Worm (Caenorhabditis elegans) whole organism, L3 larva: ENCODE measurements around the gene F22F7.4.

ENCODE experiments used
- ama-1 ChIP-seq: fragments of 150-350 bp; optimal IDR thresholded peaks from 2 replicates; lab custom pipeline; 2018
- ceh-16 ChIP-seq: sonication (generic microtip); optimal IDR thresholded peaks from 2 replicates; lab custom pipeline; 2017; ENCODE audit warnings: missing biosample characterization, missing genetic modification characterization
- ceh-28 ChIP-seq: fragments of 150-350 bp; optimal IDR thresholded peaks from 2 replicates; lab custom pipeline; 2014; ENCODE audit warnings: missing biosample characterization, missing genetic modification reagents, missing genetic modification characterization
- ceh-9 ChIP-seq: sonication (generic microtip); optimal IDR thresholded peaks from 2 replicates; lab custom pipeline; 2018; ENCODE audit warnings: missing biosample characterization, missing genetic modification characterization
- egl-27 ChIP-seq: sonication (generic microtip); optimal IDR thresholded peaks from 4 replicates; lab custom pipeline; 2017; ENCODE audit warnings: missing biosample characterization, missing genetic modification reagents, missing genetic modification characterization
- egl-5 ChIP-seq: fragments of 150-350 bp; optimal IDR thresholded peaks from 2 replicates; lab custom pipeline; 2017; ENCODE audit warnings: missing biosample characterization, missing genetic modification reagents, missing genetic modification characterization, inconsistent platforms
- elt-1 ChIP-seq: fragments of 150-350 bp; optimal IDR thresholded peaks from 2 replicates; lab custom pipeline; 2014; ENCODE audit warnings: missing biosample characterization, missing genetic modification characterization
- elt-2 ChIP-seq: sonication (generic microtip); optimal IDR thresholded peaks from 2 replicates; lab custom pipeline; 2016; ENCODE audit warnings: missing genetic modification reagents, mild to moderate bottlenecking, missing genetic modification characterization, missing compliant biosample characterization
- elt-3 ChIP-seq, 3 experiments: fragments of 150-350 bp in 1 of 3; sonication (generic microtip) in 2 of 3; optimal IDR thresholded peaks; 2 replicates in 2 of 3; 4 replicates in 1 of 3; lab custom pipeline; 2014 to 2017; ENCODE audit warnings: missing biosample characterization in 3 of 3, missing genetic modification characterization in 3 of 3
- eor-1 ChIP-seq, 2 experiments: fragments of 150-350 bp; optimal IDR thresholded peaks; 2 replicates each; lab custom pipeline; 2014 to 2018; ENCODE audit warnings: missing biosample characterization in 2 of 2, missing genetic modification characterization in 2 of 2
- fkh-10 ChIP-seq: sonication (generic microtip); optimal IDR thresholded peaks from 2 replicates; lab custom pipeline; 2017; ENCODE audit warnings: missing biosample characterization, missing genetic modification reagents, missing genetic modification characterization
- fkh-2 ChIP-seq: fragments of 150-350 bp; optimal IDR thresholded peaks from 2 replicates; lab custom pipeline; 2014; ENCODE audit warnings: missing biosample characterization, missing genetic modification reagents, missing genetic modification characterization
- fos-1 ChIP-seq: fragments of 150-350 bp; optimal IDR thresholded peaks from 2 replicates; lab custom pipeline; 2014; ENCODE audit warnings: missing biosample characterization, missing genetic modification characterization
- jun-1 ChIP-seq: fragments of 150-350 bp; optimal IDR thresholded peaks from 2 replicates; lab custom pipeline; 2014; ENCODE audit warnings: missing biosample characterization, missing genetic modification reagents, missing genetic modification characterization
- lin-15B ChIP-seq: fragments of 150-350 bp; optimal IDR thresholded peaks from 2 replicates; lab custom pipeline; 2014; ENCODE audit warnings: missing biosample characterization, missing genetic modification characterization
- lin-39 ChIP-seq: fragments of 150-350 bp; optimal IDR thresholded peaks from 2 replicates; lab custom pipeline; 2018; ENCODE audit warnings: missing biosample characterization, missing genetic modification reagents, missing genetic modification characterization
- lsy-12 ChIP-seq: sonication (generic microtip); optimal IDR thresholded peaks from 2 replicates; lab custom pipeline; 2016; ENCODE audit warnings: mild to moderate bottlenecking, missing genetic modification characterization, missing compliant biosample characterization
- mml-1 ChIP-seq: fragments of 150-350 bp; sonication (generic microtip); optimal IDR thresholded peaks from 3 replicates; lab custom pipeline; 2014; ENCODE audit warnings: missing biosample characterization, missing genetic modification characterization
- nfya-1 ChIP-seq: sonication (generic microtip); optimal IDR thresholded peaks from 2 replicates; lab custom pipeline; 2017; ENCODE audit warnings: missing genetic modification characterization, mild to moderate bottlenecking, missing compliant biosample characterization, antibody characterized with exemption, moderate library complexity; ENCODE audit not compliant: insufficient read depth
- nhr-11 ChIP-seq: fragments of 150-350 bp; optimal IDR thresholded peaks from 2 replicates; lab custom pipeline; 2014; ENCODE audit warnings: missing biosample characterization, missing genetic modification characterization
- nhr-23 ChIP-seq: fragments of 150-350 bp; optimal IDR thresholded peaks from 2 replicates; lab custom pipeline; 2014; ENCODE audit warnings: missing biosample characterization, missing genetic modification reagents, missing genetic modification characterization
- nhr-25 ChIP-seq: sonication (generic microtip); optimal IDR thresholded peaks from 2 replicates; lab custom pipeline; 2017; ENCODE audit warnings: missing biosample characterization, missing genetic modification characterization
- nhr-28 ChIP-seq: fragments of 150-350 bp; optimal IDR thresholded peaks from 2 replicates; lab custom pipeline; 2014; ENCODE audit warnings: missing biosample characterization, missing genetic modification characterization
- nhr-43 ChIP-seq: sonication (generic microtip); optimal IDR thresholded peaks from 2 replicates; lab custom pipeline; 2016; ENCODE audit warnings: mild to moderate bottlenecking, missing genetic modification characterization, missing compliant biosample characterization; ENCODE audit not compliant: poor library complexity, severe bottlenecking
- nhr-77 ChIP-seq: fragments of 150-350 bp; optimal IDR thresholded peaks from 2 replicates; lab custom pipeline; 2014; ENCODE audit warnings: missing biosample characterization, missing genetic modification characterization
- pha-4 ChIP-seq: fragments of 150-350 bp; optimal IDR thresholded peaks from 2 replicates; lab custom pipeline; 2014; ENCODE audit warnings: missing biosample characterization, missing genetic modification reagents, missing genetic modification characterization
- sea-2 ChIP-seq: fragments of 150-350 bp; sonication (generic microtip); optimal IDR thresholded peaks from 4 replicates; lab custom pipeline; 2014; ENCODE audit warnings: missing biosample characterization, missing genetic modification reagents, missing genetic modification characterization
- snpc-4 ChIP-seq: fragments of 150-350 bp; optimal IDR thresholded peaks from 2 replicates; lab custom pipeline; 2014; ENCODE audit warnings: missing biosample characterization, missing genetic modification characterization
- tbx-2 ChIP-seq: sonication (generic microtip); optimal IDR thresholded peaks from 2 replicates; lab custom pipeline; 2016; ENCODE audit warnings: mild to moderate bottlenecking, missing genetic modification characterization, missing compliant biosample characterization
- unc-62 ChIP-seq: fragments of 150-350 bp; sonication (generic microtip); optimal IDR thresholded peaks from 4 replicates; lab custom pipeline; 2014; ENCODE audit warnings: missing biosample characterization, missing genetic modification reagents, missing genetic modification characterization
- ztf-11 ChIP-seq: fragments of 150-350 bp; optimal IDR thresholded peaks from 2 replicates; lab custom pipeline; 2014; ENCODE audit warnings: missing biosample characterization, missing genetic modification characterization
- ztf-4 ChIP-seq: fragments of 150-350 bp; optimal IDR thresholded peaks from 2 replicates; lab custom pipeline; 2014; ENCODE audit warnings: missing biosample characterization, missing genetic modification characterization

Gene F22F7.4

ce11 chrV:2105976-2106375, at the start of gene F22F7.4:
Gene F22F7.4, minus strand, starts transcription at chrV:2106076.
- TF ChIP-seq ceh-28 (no peak), elt-3 (tag; optimal IDR thresholded peaks at IDR 0.05; lab: Kevin White, UChicago) (no peak)

ce11 chrV:2155232-2155631, 49.4 kb upstream of the F22F7.4 start, which contains the start of gene srbc-21:
Gene srbc-21, plus strand, starts transcription at chrV:2155532.
- TF ChIP-seq eor-1 (tag; optimal IDR thresholded peaks at IDR 0.05; lab: Kevin White, UChicago) (no peak), nhr-23 (tag; lab: Kevin White, UChicago) (no peak), lin-39 (tag; lab: Kevin White, UChicago) (no peak), nhr-28 (tag; lab: Kevin White, UChicago) (no peak), nhr-43 (no peak), lsy-12 (tag; lab: Kevin White, UChicago) (no peak), elt-2 (no peak), snpc-4 (tag; lab: Kevin White, UChicago) (no peak), nfya-1 (tag; lab: Kevin White, UChicago) (no peak), ceh-28 (no peak), egl-27 (tag; lab: Kevin White, UChicago) (no peak), unc-62 (GFP tag; lab: Kevin White, UChicago) (no peak), elt-1 (tag; lab: Kevin White, UChicago) (no peak), lin-15B (tag; lab: Kevin White, UChicago) (no peak), fkh-10 (no peak), egl-5 (no peak), ceh-16 (tag; lab: Kevin White, UChicago) (no peak), nhr-11 (tag; lab: Kevin White, UChicago) (no peak), ama-1 (no peak), nhr-25 (tag; lab: Kevin White, UChicago) (no peak)

ce11 chrV:2153274-2153673, 47.4 kb upstream of the F22F7.4 start, which contains the start of gene srbc-23:
Gene srbc-23, plus strand, starts transcription at chrV:2153574.
- no peak for TF ChIP-seq ceh-9 (tag; lab: Kevin White, UChicago)
- no peak for TF ChIP-seq mml-1
- TF ChIP-seq elt-1 (tag; lab: Kevin White, UChicago) = no peak
- TF ChIP-seq sea-2 (GFP tag; lab: Kevin White, UChicago) = no peak
- TF ChIP-seq lsy-12 (tag; lab: Kevin White, UChicago) = no peak
- no peak for TF ChIP-seq tbx-2 (tag; lab: Kevin White, UChicago)
- TF ChIP-seq snpc-4 (tag; lab: Kevin White, UChicago) = no peak
- TF ChIP-seq pha-4 = no peak

- TF ChIP-seq ztf-11 = no peak
- TF ChIP-seq egl-27 (tag; lab: Kevin White, UChicago) = no peak
- TF ChIP-seq nhr-11 (tag; lab: Kevin White, UChicago) = no peak
- no peak for TF ChIP-seq fos-1 (tag; lab: Kevin White, UChicago)
- no peak for TF ChIP-seq elt-2
Observed at ce11 chrV:2151458-2151857, 45.6 kb upstream of the F22F7.4 start, which contains the start of gene srbc-24. Gene srbc-24, plus strand, starts transcription at chrV:2151758.

- TF ChIP-seq jun-1 (tag; lab: Kevin White, UChicago) (no peak), ceh-16 (tag; lab: Kevin White, UChicago) (no peak), elt-2 (no peak), nhr-77 (tag; lab: Kevin White, UChicago) (no peak), lsy-12 (tag; lab: Kevin White, UChicago) (no peak), nhr-23 (tag; lab: Kevin White, UChicago) (no peak), nhr-28 (tag; lab: Kevin White, UChicago) (no peak), eor-1 (tag; optimal IDR thresholded peaks at IDR 0.05; lab: Kevin White, UChicago) (no peak), fkh-2 (tag; lab: Kevin White, UChicago) (no peak), elt-1 (tag; lab: Kevin White, UChicago) (no peak), lin-39 (tag; lab: Kevin White, UChicago) (no peak), ztf-4 (tag; lab: Kevin White, UChicago) (no peak)
Observed at ce11 chrV:2150876-2151275, 45.0 kb upstream of the F22F7.4 start, which contains the start of gene C45H4.13. Gene C45H4.13, minus strand, starts transcription at chrV:2150976.
